Fruit fly (Drosophila melanogaster) whole organism, embryonic: ENCODE results near the gene eIF4A.

ENCODE experiments used
- Asciz ChIP-seq: fragments of 200-800 bp; sonication (Bioruptor generic); optimal IDR thresholded peaks from 2 replicates; lab custom pipeline; 2017; ENCODE audit warnings: missing biosample characterization, mild to moderate bottlenecking, missing genetic modification characterization, missing genetic modification reagents
- Awh ChIP-seq: fragments of 200-800 bp; sonication (Bioruptor generic); IDR thresholded peaks from 2 replicates; pipeline ENCODE4, ENCODE4 v1.3.6; 2022; ENCODE audit warnings: missing biosample characterization, missing genetic modification characterization
- B-H1 ChIP-seq: fragments of 200-800 bp; sonication (Bioruptor generic); IDR thresholded peaks from 3 replicates; pipeline ENCODE4 v1.3.6; 2022; ENCODE audit warnings: missing biosample characterization, missing genetic modification characterization
- Bgb ChIP-seq: fragments of 200-800 bp; sonication (Bioruptor generic); IDR thresholded peaks from 2 replicates; pipeline ENCODE4 v1.3.6; 2022; ENCODE audit warnings: missing biosample characterization, missing genetic modification characterization; ENCODE audit not compliant: partially characterized antibody
- Blimp-1 ChIP-seq: fragments of 200-800 bp; sonication (Bioruptor generic); optimal IDR thresholded peaks from 3 replicates; lab custom pipeline; 2018; ENCODE audit warnings: missing biosample characterization, missing genetic modification characterization, mild to moderate bottlenecking, moderate library complexity, missing genetic modification reagents
- CG10267 ChIP-seq: fragments of 200-800 bp; sonication (Bioruptor generic); optimal IDR thresholded peaks from 2 replicates; lab custom pipeline; 2018; ENCODE audit warnings: missing biosample characterization, mild to moderate bottlenecking, missing genetic modification characterization, moderate library complexity
- CG1233 ChIP-seq: fragments of 200-800 bp; sonication (Bioruptor generic); optimal IDR thresholded peaks from 4 replicates; lab custom pipeline; 2018; ENCODE audit warnings: missing biosample characterization, mild to moderate bottlenecking, missing genetic modification characterization
- CG12769 ChIP-seq: fragments of 200-800 bp; sonication (Bioruptor generic); optimal IDR thresholded peaks from 2 replicates; lab custom pipeline; 2019; ENCODE audit warnings: missing biosample characterization, mild to moderate bottlenecking, missing genetic modification characterization, moderate library complexity
- CG14050 ChIP-seq: fragments of 200-800 bp; sonication (Bioruptor generic); IDR thresholded peaks from 3 replicates; pipeline ENCODE4 v1.3.6; 2022; ENCODE audit warnings: missing biosample characterization, missing genetic modification characterization
- CG18262 ChIP-seq: fragments of 200-800 bp; optimal IDR thresholded peaks from 3 replicates; lab custom pipeline; 2019; ENCODE audit warnings: missing biosample characterization, mild to moderate bottlenecking, missing genetic modification characterization, moderate library complexity
- CG3838 ChIP-seq: fragments of 200-800 bp; sonication (Bioruptor generic); optimal IDR thresholded peaks from 3 replicates; lab custom pipeline; 2016; ENCODE audit warnings: missing biosample characterization, missing genetic modification characterization
- CG6272 ChIP-seq: fragments of 200-800 bp; sonication (Bioruptor generic); IDR thresholded peaks from 2 replicates; pipeline ENCODE4 v1.3.6; 2022; ENCODE audit warnings: missing biosample characterization, missing genetic modification characterization
- CG6791 ChIP-seq: fragments of 200-800 bp; sonication (Bioruptor generic); IDR thresholded peaks from 3 replicates; pipeline ENCODE4 v1.3.6; 2022; ENCODE audit warnings: missing biosample characterization, missing genetic modification characterization; ENCODE audit not compliant: partially characterized antibody
- CG7745 ChIP-seq: fragments of 200-800 bp; sonication (Bioruptor generic); optimal IDR thresholded peaks from 2 replicates; lab custom pipeline; 2018; ENCODE audit warnings: missing biosample characterization, mild to moderate bottlenecking, missing genetic modification characterization, moderate library complexity
- CG8924 ChIP-seq: fragments of 200-800 bp; optimal IDR thresholded peaks from 3 replicates; lab custom pipeline; 2019; ENCODE audit warnings: missing biosample characterization, mild to moderate bottlenecking, missing genetic modification characterization, moderate library complexity
- CHES-1-like ChIP-seq: fragments of 200-800 bp; sonication (Bioruptor generic); optimal IDR thresholded peaks from 2 replicates; lab custom pipeline; 2016; ENCODE audit warnings: missing biosample characterization, missing genetic modification characterization
- Fer1 ChIP-seq: fragments of 200-800 bp; sonication (Bioruptor generic); optimal IDR thresholded peaks from 2 replicates; lab custom pipeline; 2017; ENCODE audit warnings: missing biosample characterization, mild to moderate bottlenecking, missing genetic modification characterization
- HmgD ChIP-seq: fragments of 200-800 bp; sonication (Bioruptor generic); optimal IDR thresholded peaks from 3 replicates; lab custom pipeline; 2016; ENCODE audit warnings: missing biosample characterization, missing genetic modification characterization
- Lpt ChIP-seq: fragments of >200 bp; optimal IDR thresholded peaks from 2 replicates; lab custom pipeline; 2018; ENCODE audit warnings: missing biosample characterization, missing genetic modification characterization
- Med ChIP-seq: fragments of 200-800 bp; sonication (Bioruptor generic); peaks from one replicate; lab custom pipeline; 2016; ENCODE audit warnings: missing biosample characterization, missing genetic modification characterization, mild to moderate bottlenecking, inconsistent platforms, moderate library complexity
- Opbp ChIP-seq: fragments of 200-800 bp; sonication (Bioruptor generic); IDR thresholded peaks from 3 replicates; pipeline ENCODE4 v1.3.6; 2022; ENCODE audit warnings: missing biosample characterization, missing genetic modification characterization; ENCODE audit not compliant: partially characterized antibody
- Rfx ChIP-seq: fragments of 200-800 bp; sonication (Bioruptor generic); IDR thresholded peaks from 2 replicates; pipeline ENCODE4 v1.3.6; 2022; ENCODE audit warnings: missing biosample characterization, missing genetic modification characterization
- Xrp1 ChIP-seq: fragments of 200-800 bp; sonication (Bioruptor generic); IDR thresholded peaks from 2 replicates; pipeline ENCODE4 v1.3.6; 2022; ENCODE audit warnings: missing biosample characterization, missing genetic modification characterization
- amos ChIP-seq: fragments of 200-800 bp; sonication (Bioruptor generic); IDR thresholded peaks from 2 replicates; pipeline ENCODE4 v1.3.6; 2022; ENCODE audit warnings: missing biosample characterization, missing genetic modification characterization; ENCODE audit not compliant: partially characterized antibody
- bigmax ChIP-seq: fragments of 200-800 bp; sonication (Bioruptor generic); optimal IDR thresholded peaks from 2 replicates; lab custom pipeline; 2018; ENCODE audit warnings: missing biosample characterization, mild to moderate bottlenecking, missing genetic modification characterization
- chif ChIP-seq, 2 experiments: fragments of 200-800 bp; sonication (Bioruptor generic); optimal IDR thresholded peaks; 3 replicates each; lab custom pipeline; 2016; ENCODE audit warnings: missing biosample characterization in 2 of 2, missing genetic modification characterization in 2 of 2
- emc ChIP-seq: fragments of 200-800 bp; sonication (Bioruptor generic); optimal IDR thresholded peaks from 2 replicates; lab custom pipeline; 2016; ENCODE audit warnings: missing biosample characterization, missing genetic modification characterization
- exex ChIP-seq: fragments of 200-800 bp; sonication (Bioruptor generic); optimal IDR thresholded peaks from 4 replicates; lab custom pipeline; 2018; ENCODE audit warnings: missing biosample characterization, mild to moderate bottlenecking, missing genetic modification characterization, moderate library complexity
- ftz-f1 ChIP-seq: fragments of 200-800 bp; sonication (Bioruptor generic); optimal IDR thresholded peaks from 2 replicates; lab custom pipeline; 2016; ENCODE audit warnings: missing biosample characterization, missing genetic modification characterization
- fu2 ChIP-seq: fragments of 200-800 bp; sonication (Bioruptor generic); optimal IDR thresholded peaks from 2 replicates; lab custom pipeline; 2016; ENCODE audit warnings: missing biosample characterization, missing genetic modification characterization
- gro ChIP-seq: fragments of 200-800 bp; sonication (Bioruptor generic); optimal IDR thresholded peaks from 2 replicates; lab custom pipeline; 2016; ENCODE audit warnings: missing biosample characterization, missing genetic modification characterization
- gsb-n ChIP-seq: fragments of 200-800 bp; sonication (Bioruptor generic); optimal IDR thresholded peaks from 3 replicates; lab custom pipeline; 2018; ENCODE audit warnings: missing biosample characterization, mild to moderate bottlenecking, missing genetic modification characterization
- lab ChIP-seq: fragments of 200-800 bp; sonication (Bioruptor generic); optimal IDR thresholded peaks from 3 replicates; lab custom pipeline; 2017; ENCODE audit warnings: missing biosample characterization, missing genetic modification characterization, mild to moderate bottlenecking, moderate library complexity, missing genetic modification reagents
- lov ChIP-seq, 2 experiments: fragments of 200-800 bp in 1 of 2; fragments of >200 bp in 1 of 2; sonication (Bioruptor generic) in 1 of 2; IDR thresholded peaks in 1 of 2; optimal IDR thresholded peaks in 1 of 2; 2 replicates in 1 of 2; 3 replicates in 1 of 2; pipeline versions ENCODE4 v1.3.6 to Lab custom; 2017 to 2022; ENCODE audit warnings: missing biosample characterization in 1 of 2, missing genetic modification characterization in 1 of 2
- nerfin-1 ChIP-seq: fragments of 200-800 bp; sonication (Bioruptor generic); optimal IDR thresholded peaks from 3 replicates; lab custom pipeline; 2019; ENCODE audit warnings: missing biosample characterization, mild to moderate bottlenecking, missing genetic modification characterization, moderate library complexity
- sens ChIP-seq: fragments of 200-800 bp; sonication (Bioruptor generic); peaks from one replicate; lab custom pipeline; 2016; ENCODE audit warnings: missing biosample characterization, missing genetic modification characterization
- sug ChIP-seq: fragments of 200-800 bp; optimal IDR thresholded peaks from 2 replicates; lab custom pipeline; 2019; ENCODE audit warnings: missing biosample characterization, mild to moderate bottlenecking, missing genetic modification characterization, moderate library complexity
- tio ChIP-seq: fragments of 200-800 bp; sonication (Bioruptor generic); optimal IDR thresholded peaks from 2 replicates; lab custom pipeline; 2017; ENCODE audit warnings: missing biosample characterization, missing genetic modification characterization, inconsistent platforms
- twi ChIP-seq: fragments of 200-800 bp; optimal IDR thresholded peaks from 2 replicates; lab custom pipeline; 2019; ENCODE audit warnings: missing biosample characterization, mild to moderate bottlenecking, missing genetic modification characterization, moderate library complexity
- vvl ChIP-seq: fragments of 200-800 bp; sonication (Bioruptor generic); IDR thresholded peaks from 2 replicates; pipeline ENCODE4 v1.3.6; 2022; ENCODE audit warnings: missing biosample characterization, missing genetic modification characterization
- zfh2 ChIP-seq: fragments of 200-800 bp; sonication (Bioruptor generic); optimal IDR thresholded peaks from 2 replicates; lab custom pipeline; 2016; ENCODE audit warnings: missing biosample characterization, missing genetic modification characterization

The eIF4A gene

DNA sequence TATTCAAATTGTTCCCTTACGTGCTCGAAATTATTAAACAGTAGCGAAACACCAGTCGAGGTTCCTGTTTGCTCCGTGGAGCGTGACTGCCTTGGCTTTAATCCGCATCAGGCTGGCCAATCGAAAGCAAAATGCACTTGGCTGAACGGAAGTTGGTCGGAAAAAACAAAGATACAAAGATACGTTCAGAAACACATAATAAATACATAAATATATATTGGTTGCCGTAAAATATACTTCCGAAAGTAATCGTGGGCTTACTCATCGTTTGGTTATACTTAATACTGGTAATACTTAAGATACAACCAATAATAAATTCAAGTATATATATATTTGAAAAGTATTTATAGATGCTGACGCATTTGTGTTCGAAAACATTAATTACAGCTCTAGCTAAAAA lies 16.7 kb upstream of the eIF4A start, which contains the start of gene psd:
Gene psd, minus strand, starts transcription at position 101 of the 400 bp plus-strand sequence.
- no peak for TF ChIP-seq CG7745
- TF ChIP-seq nerfin-1 (tag; lab: Kevin White, UChicago), result no peak
- TF ChIP-seq B-H1 (GFP tag; lab: Robert Waterston, UW), result no peak
- no peak for TF ChIP-seq CG3838 (GFP tag; lab: Kevin White, UChicago)
- no peak for TF ChIP-seq lov (optimal IDR thresholded peaks at IDR 0.05; lab: Kevin White, UChicago)
- 0 out of 3 replicates have a peak, but pooled peaks have one; percentile 26 for TF ChIP-seq lov (GFP tag; IDR thresholded peaks at IDR 0.05; lab: Robert Waterston, UW)
- TF ChIP-seq Rfx (GFP tag; lab: Robert Waterston, UW), result no peak
- TF ChIP-seq, all 482 proteins: peak for 1

- no peak for TF ChIP-seq ftz-f1 (GFP tag; lab: Kevin White, UChicago)
- 0 out of 3 replicates have a peak, but pooled peaks have one; percentile 16 for TF ChIP-seq CG6791
- TF ChIP-seq twi (tag; lab: Kevin White, UChicago), result peak; percentile 73
- TF ChIP-seq Fer1 (GFP tag; lab: Kevin White, UChicago), result no peak
Observed at dm6 chr2L:5967702-5968616, 13.6 kb upstream of the eIF4A start, which contains the start of the genes CG13992 and Ucp4C. TSS of gene CG13992 (minus strand) at chr2L:5967752. TSS of gene Ucp4C (plus strand) at chr2L:5968566.

DNA sequence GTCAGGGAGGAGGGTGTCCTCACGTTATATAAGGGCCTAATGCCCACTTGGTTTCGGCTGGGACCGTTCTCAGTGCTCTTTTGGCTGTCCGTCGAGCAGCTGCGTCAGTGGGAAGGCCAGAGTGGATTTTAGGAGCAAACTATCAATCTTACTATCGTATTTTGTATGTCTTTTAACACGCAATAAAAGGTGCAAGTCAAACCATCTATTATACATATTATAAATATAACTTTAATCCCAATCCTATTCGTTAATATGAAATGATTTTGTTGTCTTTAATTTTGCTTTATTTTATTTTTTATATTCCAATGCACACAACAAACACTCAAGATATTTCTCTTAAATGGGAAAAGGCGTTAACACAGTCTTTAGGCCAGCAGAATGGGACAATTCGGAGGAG lies 12.0 kb upstream of the eIF4A start, which contains the start of gene Ucp4B:
Gene Ucp4B, plus strand, starts transcription at position 301 of the 400 bp plus-strand sequence.
- TF ChIP-seq Asciz (GFP tag; lab: Kevin White, UChicago) (no peak), Lpt (no peak), CG8924 (tag; lab: Kevin White, UChicago) (no peak), exex (tag; lab: Kevin White, UChicago) (no peak), CG12769 (tag; lab: Kevin White, UChicago) (no peak), CG6272 (no peak), CG7745 (no peak), Xrp1 (GFP tag; lab: Robert Waterston, UW) (no peak), CHES-1-like (no peak), amos (GFP tag; lab: Robert Waterston, UW) (no peak), zfh2 (no peak), Bgb (GFP tag; lab: Robert Waterston, UW) (no peak)

DNA sequence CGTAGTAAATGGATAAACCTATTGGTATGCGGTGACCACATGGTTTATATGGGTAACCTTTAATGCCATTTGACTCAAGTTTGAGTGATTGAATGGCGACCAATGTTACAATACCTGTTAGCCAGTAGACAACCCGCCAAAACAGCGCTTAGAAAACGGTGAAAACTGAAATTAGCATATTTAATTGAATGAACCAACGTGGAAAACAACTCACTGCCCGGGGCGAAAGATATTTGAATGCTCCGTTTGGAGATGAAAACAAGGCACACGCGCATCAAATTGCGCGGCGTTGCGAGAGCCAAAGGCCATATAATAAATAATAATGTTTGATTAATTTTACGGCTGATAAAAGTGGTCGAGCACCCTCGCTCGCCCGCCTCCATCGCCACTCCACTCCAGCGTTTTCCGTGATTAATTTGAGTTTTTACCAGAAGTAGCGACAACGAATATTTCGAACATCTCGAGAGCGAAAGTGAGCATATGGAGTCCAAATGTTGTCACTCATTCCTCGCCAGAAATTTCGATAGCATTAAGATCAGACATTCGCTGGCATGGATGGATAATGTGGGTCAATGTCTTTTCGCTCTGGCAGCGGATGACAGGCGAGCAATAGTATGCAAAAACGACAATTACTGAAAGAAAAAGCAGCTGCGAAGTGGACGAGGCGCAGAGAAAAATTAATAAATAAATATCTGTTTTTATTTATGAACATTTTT lies 10.3 kb upstream of the eIF4A start:
- TF ChIP-seq Awh (GFP tag; lab: Robert Waterston, UW) (peak; percentile 75), sug (tag; lab: Kevin White, UChicago) (peak; percentile 19), Blimp-1 (GFP tag; lab: Kevin White, UChicago) (peak; percentile 54), tio (no peak), nerfin-1 (tag; lab: Kevin White, UChicago) (no peak), CG14050 (GFP tag; lab: Robert Waterston, UW) (no peak), CG18262 (tag; lab: Kevin White, UChicago) (no peak), bigmax (GFP tag; lab: Kevin White, UChicago) (no peak), lab (GFP tag; lab: Kevin White, UChicago) (peak; percentile 20), Opbp (no peak), sens (peak; percentile 46), Asciz (GFP tag; lab: Kevin White, UChicago) (no peak), fu2 (GFP tag; lab: Kevin White, UChicago) (no peak), exex (tag; lab: Kevin White, UChicago) (peak; percentile 40), Med (GFP tag; lab: Kevin White, UChicago) (peak; percentile 61), CG10267 (tag; lab: Kevin White, UChicago) (no peak), gro (no peak), CG1233 (no peak), HmgD (no peak), CG6272 (no peak), CG7745 (no peak), chif (GFP tag; optimal IDR thresholded peaks at IDR 0.05; lab: Kevin White, UChicago) (no peak), vvl (GFP tag; lab: Robert Waterston, UW) (peak; percentile 53; the same call in 1 of the 2 replicates), gsb-n (tag; lab: Kevin White, UChicago) (peak; percentile 6), emc (GFP tag; lab: Kevin White, UChicago) (no peak)
